Worm (Caenorhabditis elegans): ENCODE measurements around the gene asp-6.

DNA sequence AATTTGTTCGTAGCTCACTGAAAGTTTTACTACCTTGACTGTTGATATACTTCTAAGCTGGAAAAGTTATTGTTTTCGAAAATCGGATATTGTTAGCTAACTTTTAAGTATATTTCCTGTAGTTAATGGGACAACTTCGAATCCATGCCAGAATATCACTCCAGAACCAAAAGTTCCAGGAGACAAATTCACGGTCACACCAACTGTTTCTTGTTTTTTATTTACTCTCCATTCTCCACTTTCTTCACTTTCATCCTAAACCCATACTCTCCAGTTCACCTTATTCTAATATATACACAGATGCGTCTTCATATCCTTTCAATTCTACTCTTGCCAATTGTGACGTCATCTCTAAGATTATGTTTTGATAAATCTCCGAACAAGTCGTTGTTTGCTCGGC, 9.7 kb downstream of the asp-6 start, which contains the start of gene C16D9.1:
- TF ChIP-seq pha-4 (tag; optimal IDR thresholded peaks at IDR 0.05) (no peak), drap-1 (GFP tag; optimal IDR thresholded peaks at IDR 0.05) (no peak), lsy-2 (tag; optimal IDR thresholded peaks at IDR 0.05) (no peak), elt-1 (tag; optimal IDR thresholded peaks at IDR 0.05; ENCODE audit: borderline replicate concordance, insufficient read depth) (no peak), snpc-4 (tag; optimal IDR thresholded peaks at IDR 0.05) (no peak)
